Worm (Caenorhabditis elegans): Measurements from ENCODE around the gene him-10.
A peak's percentile ranks its signal among the peaks of the same experiment; 100 is the strongest.

him-10 gene

ce11 chrIII:5813501-5813900 lies 10.4 kb downstream of the him-10 start:
- no peak for TF ChIP-seq unc-62 (GFP tag; optimal IDR thresholded peaks at IDR 0.05)

ce11 chrIII:5814098-5814497 lies 11.0 kb downstream of the him-10 start:
- TF ChIP-seq pqm-1 (tag; optimal IDR thresholded peaks at IDR 0.05) (peak; percentile 59), egl-5 (tag; optimal IDR thresholded peaks at IDR 0.05) (no peak), pha-4 (tag; optimal IDR thresholded peaks at IDR 0.05) (peak; percentile 43), ceh-9 (tag; optimal IDR thresholded peaks at IDR 0.05) (no peak), ztf-4 (tag; optimal IDR thresholded peaks at IDR 0.05) (no peak), nhr-76 (tag; optimal IDR thresholded peaks at IDR 0.05) (no peak), nhr-25 (tag; optimal IDR thresholded peaks at IDR 0.05) (no peak), elt-2 (tag; optimal IDR thresholded peaks at IDR 0.05) (peak; percentile 74), fkh-2 (tag; optimal IDR thresholded peaks at IDR 0.05) (no peak), sea-2 (GFP tag; optimal IDR thresholded peaks at IDR 0.05) (no peak), fkh-10 (GFP tag; optimal IDR thresholded peaks at IDR 0.05) (no peak)

ce11 chrIII:5814799-5815198 lies 11.7 kb downstream of the him-10 start, which contains the start of gene R12B2.7:
TSS of gene R12B2.7 (plus strand) at chrIII:5815045.
- TF ChIP-seq nhr-28 (tag; optimal IDR thresholded peaks at IDR 0.05), result no peak
- no peak for TF ChIP-seq lsy-12 (tag; optimal IDR thresholded peaks at IDR 0.05)
- TF ChIP-seq zag-1 (tag; optimal IDR thresholded peaks at IDR 0.05), result no peak
- no peak for TF ChIP-seq nhr-67 (tag; optimal IDR thresholded peaks at IDR 0.05)
- TF ChIP-seq daf-12 (tag; optimal IDR thresholded peaks at IDR 0.05), result no peak
- peak; percentile 12 for TF ChIP-seq elt-2 (tag; optimal IDR thresholded peaks at IDR 0.05)
- peak; percentile 38 for TF ChIP-seq nhr-43 (tag; optimal IDR thresholded peaks at IDR 0.05; ENCODE audit: poor library complexity, severe bottlenecking)
- TF ChIP-seq nfya-1 (tag; optimal IDR thresholded peaks at IDR 0.05; ENCODE audit: insufficient read depth), result peak; percentile 26
- peak; percentile 40 for TF ChIP-seq nhr-25 (tag; optimal IDR thresholded peaks at IDR 0.05)

ce11 chrIII:5815932-5816331 lies 12.9 kb downstream of the him-10 start, which contains the start of gene sma-4:
TSS of gene sma-4 (plus strand) at chrIII:5816232.
- no peak for TF ChIP-seq ceh-16 (tag; optimal IDR thresholded peaks at IDR 0.05)

ce11 chrIII:5822816-5823215 lies 19.8 kb downstream of the him-10 start:
- no peak for TF ChIP-seq ceh-82 (tag; optimal IDR thresholded peaks at IDR 0.05)
- TF ChIP-seq fos-1 (tag; optimal IDR thresholded peaks at IDR 0.05), result no peak
- no peak for TF ChIP-seq unc-62 (GFP tag; optimal IDR thresholded peaks at IDR 0.05)
- no peak for TF ChIP-seq lin-39 (tag; optimal IDR thresholded peaks at IDR 0.05)
- no peak for TF ChIP-seq fkh-10 (GFP tag; optimal IDR thresholded peaks at IDR 0.05)
- no peak for TF ChIP-seq elt-1 (tag; optimal IDR thresholded peaks at IDR 0.05)
- TF ChIP-seq ama-1 (optimal IDR thresholded peaks at IDR 0.05), result no peak
- no peak for TF ChIP-seq nhr-23 (tag; optimal IDR thresholded peaks at IDR 0.05)
- TF ChIP-seq nhr-12 (tag; optimal IDR thresholded peaks at IDR 0.05), result no peak
- no peak for TF ChIP-seq nhr-43 (tag; optimal IDR thresholded peaks at IDR 0.05; ENCODE audit: poor library complexity, severe bottlenecking)
- TF ChIP-seq nfya-1 (tag; optimal IDR thresholded peaks at IDR 0.05; ENCODE audit: insufficient read depth), result no peak
- TF ChIP-seq egl-5 (tag; optimal IDR thresholded peaks at IDR 0.05), result no peak
- TF ChIP-seq nhr-28 (tag; optimal IDR thresholded peaks at IDR 0.05), result no peak
- no peak for TF ChIP-seq jun-1 (tag; optimal IDR thresholded peaks at IDR 0.05)
- no peak for TF ChIP-seq fkh-2 (tag; optimal IDR thresholded peaks at IDR 0.05)
- no peak for TF ChIP-seq snpc-4 (tag; optimal IDR thresholded peaks at IDR 0.05)

ce11 chrIII:5823617-5824016 lies 20.6 kb downstream of the him-10 start, which contains the start of gene R12B2.8:
TSS of gene R12B2.8 (plus strand) at chrIII:5823917.
- no peak for TF ChIP-seq lin-15B (tag; optimal IDR thresholded peaks at IDR 0.05)
- no peak for TF ChIP-seq eor-1 (tag; optimal IDR thresholded peaks at IDR 0.05)
- TF ChIP-seq elt-3 (tag; optimal IDR thresholded peaks at IDR 0.05), result no peak
- no peak for TF ChIP-seq jun-1 (tag; optimal IDR thresholded peaks at IDR 0.05)
- TF ChIP-seq elt-2 (tag; optimal IDR thresholded peaks at IDR 0.05), result no peak
- TF ChIP-seq R02D3.7 (tag; optimal IDR thresholded peaks at IDR 0.05), result no peak
- no peak for TF ChIP-seq zag-1 (tag; optimal IDR thresholded peaks at IDR 0.05)
- no peak for TF ChIP-seq nhr-76 (tag; optimal IDR thresholded peaks at IDR 0.05)
- TF ChIP-seq nhr-11 (tag; optimal IDR thresholded peaks at IDR 0.05), result no peak
- no peak for TF ChIP-seq lsy-12 (tag; optimal IDR thresholded peaks at IDR 0.05)
- no peak for TF ChIP-seq ztf-4 (tag; optimal IDR thresholded peaks at IDR 0.05)
- TF ChIP-seq nfya-1 (tag; optimal IDR thresholded peaks at IDR 0.05; ENCODE audit: insufficient read depth), result no peak

All from whole organism, L3 larva.